Worm (Caenorhabditis elegans) whole organism, L3 larva: ENCODE data around the gene F55C9.14.

ENCODE experiments used
- aly-2 ChIP-seq: fragments of 150-350 bp; optimal IDR thresholded peaks from 2 replicates; lab custom pipeline; 2014; ENCODE audit warnings: missing biosample characterization, missing genetic modification characterization
- ama-1 ChIP-seq: fragments of 150-350 bp; optimal IDR thresholded peaks from 2 replicates; lab custom pipeline; 2018
- ceh-16 ChIP-seq: sonication (generic microtip); optimal IDR thresholded peaks from 2 replicates; lab custom pipeline; 2017; ENCODE audit warnings: missing biosample characterization, missing genetic modification characterization
- ceh-28 ChIP-seq: fragments of 150-350 bp; optimal IDR thresholded peaks from 2 replicates; lab custom pipeline; 2014; ENCODE audit warnings: missing biosample characterization, missing genetic modification reagents, missing genetic modification characterization
- ceh-82 ChIP-seq: fragments of 150-350 bp; optimal IDR thresholded peaks from 2 replicates; lab custom pipeline; 2014; ENCODE audit warnings: missing biosample characterization, missing genetic modification characterization
- daf-12 ChIP-seq: fragments of 150-350 bp; optimal IDR thresholded peaks from 2 replicates; lab custom pipeline; 2014; ENCODE audit warnings: missing biosample characterization, missing genetic modification reagents, missing genetic modification characterization
- egl-27 ChIP-seq: sonication (generic microtip); optimal IDR thresholded peaks from 4 replicates; lab custom pipeline; 2017; ENCODE audit warnings: missing biosample characterization, missing genetic modification reagents, missing genetic modification characterization
- elt-2 ChIP-seq: sonication (generic microtip); optimal IDR thresholded peaks from 2 replicates; lab custom pipeline; 2016; ENCODE audit warnings: missing genetic modification reagents, mild to moderate bottlenecking, missing genetic modification characterization, missing compliant biosample characterization
- elt-3 ChIP-seq, 3 experiments: fragments of 150-350 bp in 1 of 3; sonication (generic microtip) in 2 of 3; optimal IDR thresholded peaks; 2 replicates in 2 of 3; 4 replicates in 1 of 3; lab custom pipeline; 2014 to 2017; ENCODE audit warnings: missing biosample characterization in 3 of 3, missing genetic modification characterization in 3 of 3
- eor-1 ChIP-seq, 2 experiments: fragments of 150-350 bp; optimal IDR thresholded peaks; 2 replicates each; lab custom pipeline; 2014 to 2018; ENCODE audit warnings: missing biosample characterization in 2 of 2, missing genetic modification characterization in 2 of 2
- fkh-10 ChIP-seq: sonication (generic microtip); optimal IDR thresholded peaks from 2 replicates; lab custom pipeline; 2017; ENCODE audit warnings: missing biosample characterization, missing genetic modification reagents, missing genetic modification characterization
- fos-1 ChIP-seq: fragments of 150-350 bp; optimal IDR thresholded peaks from 2 replicates; lab custom pipeline; 2014; ENCODE audit warnings: missing biosample characterization, missing genetic modification characterization
- hmg-11 ChIP-seq: sonication (generic microtip); optimal IDR thresholded peaks from 2 replicates; lab custom pipeline; 2016; ENCODE audit warnings: missing genetic modification characterization, missing compliant biosample characterization
- jun-1 ChIP-seq: fragments of 150-350 bp; optimal IDR thresholded peaks from 2 replicates; lab custom pipeline; 2014; ENCODE audit warnings: missing biosample characterization, missing genetic modification reagents, missing genetic modification characterization
- lin-15B ChIP-seq: fragments of 150-350 bp; optimal IDR thresholded peaks from 2 replicates; lab custom pipeline; 2014; ENCODE audit warnings: missing biosample characterization, missing genetic modification characterization
- lsy-12 ChIP-seq: sonication (generic microtip); optimal IDR thresholded peaks from 2 replicates; lab custom pipeline; 2016; ENCODE audit warnings: mild to moderate bottlenecking, missing genetic modification characterization, missing compliant biosample characterization
- mml-1 ChIP-seq: fragments of 150-350 bp; sonication (generic microtip); optimal IDR thresholded peaks from 3 replicates; lab custom pipeline; 2014; ENCODE audit warnings: missing biosample characterization, missing genetic modification characterization
- nfya-1 ChIP-seq: sonication (generic microtip); optimal IDR thresholded peaks from 2 replicates; lab custom pipeline; 2017; ENCODE audit warnings: missing genetic modification characterization, mild to moderate bottlenecking, missing compliant biosample characterization, antibody characterized with exemption, moderate library complexity; ENCODE audit not compliant: insufficient read depth
- nhr-11 ChIP-seq: fragments of 150-350 bp; optimal IDR thresholded peaks from 2 replicates; lab custom pipeline; 2014; ENCODE audit warnings: missing biosample characterization, missing genetic modification characterization
- nhr-12 ChIP-seq: fragments of 150-350 bp; optimal IDR thresholded peaks from 2 replicates; lab custom pipeline; 2014; ENCODE audit warnings: missing biosample characterization, missing genetic modification characterization
- nhr-23 ChIP-seq: fragments of 150-350 bp; optimal IDR thresholded peaks from 2 replicates; lab custom pipeline; 2014; ENCODE audit warnings: missing biosample characterization, missing genetic modification reagents, missing genetic modification characterization
- nhr-237 ChIP-seq: fragments of 150-350 bp; optimal IDR thresholded peaks from 2 replicates; lab custom pipeline; 2014; ENCODE audit warnings: missing biosample characterization, missing genetic modification characterization
- nhr-25 ChIP-seq: sonication (generic microtip); optimal IDR thresholded peaks from 2 replicates; lab custom pipeline; 2017; ENCODE audit warnings: missing biosample characterization, missing genetic modification characterization
- nhr-28 ChIP-seq: fragments of 150-350 bp; optimal IDR thresholded peaks from 2 replicates; lab custom pipeline; 2014; ENCODE audit warnings: missing biosample characterization, missing genetic modification characterization
- nhr-67 ChIP-seq: fragments of 150-350 bp; optimal IDR thresholded peaks from 2 replicates; lab custom pipeline; 2014; ENCODE audit warnings: missing biosample characterization, missing genetic modification characterization
- nhr-76 ChIP-seq: fragments of 150-350 bp; sonication (generic microtip); optimal IDR thresholded peaks from 5 replicates; lab custom pipeline; 2014; ENCODE audit warnings: missing biosample characterization, missing genetic modification characterization
- nhr-77 ChIP-seq: fragments of 150-350 bp; optimal IDR thresholded peaks from 2 replicates; lab custom pipeline; 2014; ENCODE audit warnings: missing biosample characterization, missing genetic modification characterization
- pqm-1 ChIP-seq: fragments of 150-350 bp; optimal IDR thresholded peaks from 2 replicates; lab custom pipeline; 2017; ENCODE audit warnings: missing biosample characterization, missing genetic modification characterization, inconsistent platforms
- sea-2 ChIP-seq: fragments of 150-350 bp; sonication (generic microtip); optimal IDR thresholded peaks from 4 replicates; lab custom pipeline; 2014; ENCODE audit warnings: missing biosample characterization, missing genetic modification reagents, missing genetic modification characterization
- snpc-4 ChIP-seq: fragments of 150-350 bp; optimal IDR thresholded peaks from 2 replicates; lab custom pipeline; 2014; ENCODE audit warnings: missing biosample characterization, missing genetic modification characterization
- tbx-2 ChIP-seq: sonication (generic microtip); optimal IDR thresholded peaks from 2 replicates; lab custom pipeline; 2016; ENCODE audit warnings: mild to moderate bottlenecking, missing genetic modification characterization, missing compliant biosample characterization
- unc-62 ChIP-seq: fragments of 150-350 bp; sonication (generic microtip); optimal IDR thresholded peaks from 4 replicates; lab custom pipeline; 2014; ENCODE audit warnings: missing biosample characterization, missing genetic modification reagents, missing genetic modification characterization
- zag-1 ChIP-seq: fragments of 150-350 bp; optimal IDR thresholded peaks from 2 replicates; lab custom pipeline; 2014; ENCODE audit warnings: missing biosample characterization, missing genetic modification characterization
- ztf-4 ChIP-seq: fragments of 150-350 bp; optimal IDR thresholded peaks from 2 replicates; lab custom pipeline; 2014; ENCODE audit warnings: missing biosample characterization, missing genetic modification characterization

Gene F55C9.14

DNA sequence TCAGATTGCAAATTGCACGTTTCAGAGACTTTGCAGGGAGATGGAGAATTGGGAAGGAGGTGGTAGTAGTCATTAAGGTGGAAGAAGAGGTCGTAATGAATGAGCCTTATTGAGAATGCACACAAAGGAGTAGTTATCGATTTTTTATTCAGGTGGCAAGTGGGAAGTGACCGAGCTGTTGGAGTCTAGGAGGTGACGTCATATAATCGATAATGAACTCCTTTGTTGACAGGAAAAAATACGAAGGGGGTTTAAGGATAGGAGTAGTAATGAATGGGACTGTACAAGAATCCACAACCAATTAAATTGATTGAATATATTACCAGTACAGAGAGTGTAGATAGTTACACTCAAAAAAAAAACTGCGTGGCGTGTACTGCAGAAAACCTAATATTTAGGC is 2.6 kb downstream of the F55C9.14 start, which contains the start of gene fbxb-62:
fbxb-62 (minus strand) TSS at position 101 of the 400 bp plus-strand sequence.
- TF ChIP-seq jun-1 (tag; lab: Kevin White, UChicago) (no peak), elt-3 (tag; optimal IDR thresholded peaks at IDR 0.05; lab: Kevin White, UChicago) (no peak), lin-15B (tag; lab: Kevin White, UChicago) (no peak), aly-2 (no peak), nfya-1 (tag; lab: Kevin White, UChicago) (no peak), egl-27 (no peak), lsy-12 (tag; lab: Kevin White, UChicago) (no peak), nhr-11 (tag; lab: Kevin White, UChicago) (no peak), sea-2 (GFP tag; lab: Kevin White, UChicago) (no peak), nhr-67 (tag; lab: Kevin White, UChicago) (no peak), nhr-76 (no peak)

DNA sequence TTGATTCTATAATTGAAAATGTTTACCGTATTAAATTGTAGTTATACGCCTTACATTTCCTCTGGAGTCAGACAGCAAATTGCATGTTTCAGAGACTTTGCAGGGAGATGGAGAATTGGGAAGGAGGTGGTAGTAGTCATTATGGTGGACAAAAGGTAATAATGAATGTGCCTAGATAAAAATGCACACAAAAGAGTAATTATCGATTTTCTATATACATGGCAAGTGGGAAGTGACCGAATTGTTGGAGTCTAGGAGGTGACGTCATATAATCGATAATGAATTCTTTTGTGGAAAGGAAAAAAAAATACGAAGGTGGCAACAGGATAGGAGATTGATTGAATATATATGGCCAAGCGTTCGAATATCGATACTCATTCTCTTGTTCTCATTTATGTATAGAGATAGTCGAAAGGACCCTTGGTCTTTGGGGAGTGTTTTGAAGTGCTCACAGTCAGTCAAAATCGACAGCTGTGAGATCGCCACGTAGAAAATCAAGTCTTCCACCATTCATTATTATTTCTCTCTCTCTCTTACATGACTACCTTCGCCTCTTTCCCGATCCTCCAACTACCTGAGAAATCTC is 4.3 kb downstream of the F55C9.14 start, which contains the start of the genes fbxb-63 and fbxb-61:
fbxb-63 (minus strand) TSS at position 142 of the 586 bp plus-strand sequence.
fbxb-61 (plus strand) TSS at position 536 of the 586 bp plus-strand sequence.
- no peak for TF ChIP-seq tbx-2 (tag; lab: Kevin White, UChicago)
- no peak for TF ChIP-seq ama-1 (lab: Kevin White, UChicago)
- no peak for TF ChIP-seq nhr-76
- TF ChIP-seq egl-27 = no peak
- TF ChIP-seq nhr-67 (tag; lab: Kevin White, UChicago) = no peak
- TF ChIP-seq ceh-28 (tag; lab: Kevin White, UChicago) = no peak
- TF ChIP-seq ceh-16 (tag; lab: Kevin White, UChicago) = no peak
- no peak for TF ChIP-seq zag-1 (tag; lab: Kevin White, UChicago)
- TF ChIP-seq fos-1 (tag; lab: Kevin White, UChicago) = no peak
- TF ChIP-seq ztf-4 (tag; lab: Kevin White, UChicago) = no peak
- no peak for TF ChIP-seq nhr-237 (tag; lab: Kevin White, UChicago)
- no peak for TF ChIP-seq daf-12
- no peak for TF ChIP-seq eor-1 (tag; optimal IDR thresholded peaks at IDR 0.05; lab: Kevin White, UChicago)
- no peak for TF ChIP-seq unc-62 (GFP tag; lab: Kevin White, UChicago)
- no peak for TF ChIP-seq ceh-82 (tag; lab: Kevin White, UChicago)
- no peak for TF ChIP-seq elt-2
- no peak for TF ChIP-seq mml-1 (tag; lab: Kevin White, UChicago)
- no peak for TF ChIP-seq nhr-12

DNA sequence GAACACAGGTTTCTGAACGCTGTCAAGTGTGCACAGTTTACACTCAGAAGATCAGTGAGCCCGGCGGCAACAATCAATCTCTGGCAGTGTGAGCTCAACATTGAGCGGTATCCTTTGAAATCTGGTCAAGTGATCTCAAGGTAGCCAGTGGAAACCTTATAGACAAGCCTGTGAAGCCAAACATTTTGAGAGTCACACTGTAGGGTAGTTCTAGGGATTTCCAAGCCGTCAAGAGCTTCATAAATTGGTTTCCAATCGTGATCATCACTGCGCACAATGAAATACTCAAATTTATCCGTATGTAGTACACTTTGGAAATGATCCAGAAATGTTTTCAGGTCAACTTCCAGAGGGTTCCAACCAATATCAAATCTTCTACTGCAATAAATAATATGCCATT is 7.5 kb downstream of the F55C9.14 start, which contains the start of gene F55C9.15:
F55C9.15 (minus strand) TSS at position 101 of the 400 bp plus-strand sequence.
- TF ChIP-seq snpc-4 (tag; lab: Kevin White, UChicago) (no peak), unc-62 (GFP tag; lab: Kevin White, UChicago) (no peak), nfya-1 (tag; lab: Kevin White, UChicago) (no peak), nhr-25 (no peak), sea-2 (GFP tag; lab: Kevin White, UChicago) (no peak), ama-1 (lab: Kevin White, UChicago) (no peak), ceh-16 (tag; lab: Kevin White, UChicago) (no peak), nhr-28 (no peak), lin-15B (tag; lab: Kevin White, UChicago) (no peak), elt-2 (no peak), ztf-4 (tag; lab: Kevin White, UChicago) (no peak), nhr-77 (no peak), tbx-2 (tag; lab: Kevin White, UChicago) (no peak), ceh-82 (tag; lab: Kevin White, UChicago) (no peak), hmg-11 (tag; lab: Kevin White, UChicago) (no peak), nhr-67 (tag; lab: Kevin White, UChicago) (no peak), pqm-1 (no peak), jun-1 (tag; lab: Kevin White, UChicago) (no peak), elt-3 (tag; optimal IDR thresholded peaks at IDR 0.05; lab: Kevin White, UChicago) (no peak)

DNA sequence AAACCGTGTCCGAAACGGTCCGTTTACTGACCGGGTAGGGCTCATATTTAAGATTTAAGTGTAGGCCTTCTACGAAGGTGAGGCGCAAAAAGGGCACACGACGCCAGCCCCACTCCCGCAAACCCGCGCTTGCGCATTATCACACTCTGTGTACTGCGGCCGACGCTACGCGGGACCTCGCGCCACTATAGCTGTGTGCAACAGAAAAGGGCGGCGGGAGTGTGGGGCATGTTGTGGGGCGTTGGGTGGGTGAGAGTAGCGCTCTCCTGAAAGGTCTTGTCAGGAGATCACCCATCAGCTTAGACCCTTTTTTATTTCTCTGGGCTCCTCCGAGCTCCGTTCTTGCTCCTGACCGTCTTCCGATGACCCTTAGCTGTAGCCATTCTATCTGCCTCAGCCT is 8.8 kb downstream of the F55C9.14 start:
- TF ChIP-seq nhr-25 (no peak), fkh-10 (GFP tag; lab: Kevin White, UChicago) (no peak), nhr-23 (tag; lab: Kevin White, UChicago) (no peak), nhr-76 (no peak), sea-2 (GFP tag; lab: Kevin White, UChicago) (no peak), aly-2 (no peak), ceh-16 (tag; lab: Kevin White, UChicago) (no peak)
